Worm (Caenorhabditis elegans) whole organism, late embryonic: Measurements from ENCODE around the gene C32D5.7.
A peak's percentile ranks its signal among the peaks of the same experiment; 100 is the strongest.

Source experiments
- C08G9.2 ChIP-seq: sonication (generic microtip); optimal IDR thresholded peaks from 2 replicates; lab custom pipeline; 2016; ENCODE audit warnings: mild to moderate bottlenecking, missing genetic modification characterization, moderate library complexity, missing compliant biosample characterization
- F13H6.1 ChIP-seq: sonication (generic microtip); optimal IDR thresholded peaks from 2 replicates; lab custom pipeline; 2016; ENCODE audit warnings: missing genetic modification characterization, missing compliant biosample characterization
- K02D7.2 ChIP-seq: sonication (generic microtip); optimal IDR thresholded peaks from 2 replicates; lab custom pipeline; 2017; ENCODE audit warnings: mild to moderate bottlenecking, missing genetic modification characterization, missing compliant biosample characterization
- K09A11.1 ChIP-seq: sonication (generic microtip); optimal IDR thresholded peaks from 2 replicates; lab custom pipeline; 2017; ENCODE audit warnings: antibody characterized with exemption, mild to moderate bottlenecking, missing genetic modification characterization, missing compliant biosample characterization; ENCODE audit not compliant: insufficient read depth
- Y22D7AL.16 ChIP-seq: sonication (generic microtip); optimal IDR thresholded peaks from 2 replicates; lab custom pipeline; 2016; ENCODE audit warnings: missing genetic modification characterization, missing compliant biosample characterization
- ceh-18 ChIP-seq: sonication (generic microtip); optimal IDR thresholded peaks from 2 replicates; lab custom pipeline; 2016; ENCODE audit warnings: missing genetic modification characterization, missing compliant biosample characterization
- ceh-22 ChIP-seq: sonication (generic microtip); optimal IDR thresholded peaks from 2 replicates; lab custom pipeline; 2017; ENCODE audit warnings: missing biosample characterization, missing genetic modification characterization
- ceh-30 ChIP-seq: fragments of 150-350 bp; optimal IDR thresholded peaks from 2 replicates; lab custom pipeline; 2014; ENCODE audit warnings: missing biosample characterization, missing genetic modification characterization
- ceh-31 ChIP-seq: sonication (generic microtip); optimal IDR thresholded peaks from 2 replicates; lab custom pipeline; 2016; ENCODE audit warnings: missing genetic modification characterization, missing compliant biosample characterization
- ceh-34 ChIP-seq: sonication (generic microtip); optimal IDR thresholded peaks from 2 replicates; lab custom pipeline; 2016; ENCODE audit warnings: mild to moderate bottlenecking, missing genetic modification characterization, missing compliant biosample characterization
- ceh-48 ChIP-seq: sonication (generic microtip); optimal IDR thresholded peaks from 2 replicates; lab custom pipeline; 2016; ENCODE audit warnings: missing genetic modification characterization, inconsistent platforms, missing compliant biosample characterization
- ceh-6 ChIP-seq: fragments of 200-800 bp; sonication (Bioruptor generic); optimal IDR thresholded peaks from 2 replicates; lab custom pipeline; 2018; ENCODE audit warnings: mild to moderate bottlenecking, missing genetic modification characterization, missing compliant biosample characterization
- che-1 ChIP-seq: sonication (generic microtip); optimal IDR thresholded peaks from 2 replicates; lab custom pipeline; 2016; ENCODE audit warnings: mild to moderate bottlenecking, missing genetic modification characterization, missing compliant biosample characterization
- dmd-4 ChIP-seq: sonication (generic microtip); optimal IDR thresholded peaks from 2 replicates; lab custom pipeline; 2016; ENCODE audit warnings: borderline replicate concordance, missing genetic modification characterization, missing compliant biosample characterization
- dve-1 ChIP-seq: sonication (generic microtip); optimal IDR thresholded peaks from 2 replicates; lab custom pipeline; 2017; ENCODE audit warnings: antibody characterized with exemption, mild to moderate bottlenecking, missing genetic modification characterization, missing compliant biosample characterization
- elt-4 ChIP-seq: sonication (generic microtip); optimal IDR thresholded peaks from 2 replicates; lab custom pipeline; 2016; ENCODE audit warnings: missing genetic modification characterization, missing compliant biosample characterization
- ets-4 ChIP-seq: sonication (generic microtip); optimal IDR thresholded peaks from 2 replicates; lab custom pipeline; 2016; ENCODE audit warnings: missing genetic modification characterization, missing compliant biosample characterization
- eyg-1 ChIP-seq: sonication (generic microtip); optimal IDR thresholded peaks from 2 replicates; lab custom pipeline; 2016; ENCODE audit warnings: missing genotype, missing genetic modification characterization, missing compliant biosample characterization
- fax-1 ChIP-seq: sonication (generic microtip); optimal IDR thresholded peaks from 2 replicates; lab custom pipeline; 2016; ENCODE audit warnings: missing genotype, missing genetic modification characterization, missing compliant biosample characterization
- fkh-10 ChIP-seq: fragments of 150-350 bp; optimal IDR thresholded peaks from 2 replicates; lab custom pipeline; 2014; ENCODE audit warnings: missing biosample characterization, missing genetic modification reagents, missing genetic modification characterization
- fkh-6 ChIP-seq: sonication (generic microtip); optimal IDR thresholded peaks from 2 replicates; lab custom pipeline; 2016; ENCODE audit warnings: missing genetic modification characterization, missing compliant biosample characterization
- gmeb-2 ChIP-seq: sonication (generic microtip); optimal IDR thresholded peaks from 2 replicates; lab custom pipeline; 2016; ENCODE audit warnings: missing genetic modification characterization, inconsistent platforms, missing compliant biosample characterization
- hlh-15 ChIP-seq: sonication (generic microtip); optimal IDR thresholded peaks from 2 replicates; lab custom pipeline; 2016; ENCODE audit warnings: missing genetic modification characterization, missing compliant biosample characterization
- hlh-30 ChIP-seq: sonication (generic microtip); optimal IDR thresholded peaks from 2 replicates; lab custom pipeline; 2017; ENCODE audit warnings: antibody characterized with exemption, missing genetic modification characterization, missing compliant biosample characterization; ENCODE audit not compliant: insufficient read depth
- hlh-8 ChIP-seq: sonication (generic microtip); optimal IDR thresholded peaks from 2 replicates; lab custom pipeline; 2016; ENCODE audit warnings: missing genotype, missing genetic modification characterization, missing compliant biosample characterization
- lin-11 ChIP-seq: fragments of 200-800 bp; sonication (Bioruptor generic); optimal IDR thresholded peaks from 2 replicates; lab custom pipeline; 2018; ENCODE audit warnings: mild to moderate bottlenecking, missing genetic modification characterization, missing compliant biosample characterization
- nfya-1 ChIP-seq: sonication (generic microtip); optimal IDR thresholded peaks from 2 replicates; lab custom pipeline; 2017; ENCODE audit warnings: missing genetic modification characterization, mild to moderate bottlenecking, missing compliant biosample characterization, antibody characterized with exemption, moderate library complexity
- nhr-11 ChIP-seq: fragments of 150-350 bp; optimal IDR thresholded peaks from 2 replicates; lab custom pipeline; 2014; ENCODE audit warnings: missing biosample characterization, missing genetic modification characterization
- nhr-232 ChIP-seq: sonication (generic microtip); optimal IDR thresholded peaks from 2 replicates; lab custom pipeline; 2016; ENCODE audit warnings: missing genetic modification characterization, missing compliant biosample characterization
- odd-2 ChIP-seq: sonication (generic microtip); optimal IDR thresholded peaks from 2 replicates; lab custom pipeline; 2017; ENCODE audit warnings: antibody characterized with exemption, mild to moderate bottlenecking, missing genetic modification characterization, missing compliant biosample characterization
- pax-1 ChIP-seq: fragments of 150-350 bp; optimal IDR thresholded peaks from 2 replicates; lab custom pipeline; 2014; ENCODE audit warnings: missing biosample characterization, missing genetic modification characterization
- ref-2 ChIP-seq: sonication (generic microtip); optimal IDR thresholded peaks from 2 replicates; lab custom pipeline; 2016; ENCODE audit warnings: missing genetic modification characterization, missing compliant biosample characterization
- rnt-1 ChIP-seq: sonication (generic microtip); optimal IDR thresholded peaks from 2 replicates; lab custom pipeline; 2016; ENCODE audit warnings: missing genetic modification characterization, missing compliant biosample characterization
- sdc-2 ChIP-seq: sonication (generic microtip); optimal IDR thresholded peaks from 2 replicates; lab custom pipeline; 2016; ENCODE audit warnings: missing genotype, missing genetic modification characterization, missing compliant biosample characterization
- sox-2 ChIP-seq: fragments of 200-800 bp; sonication (Bioruptor generic); IDR thresholded peaks from 2 replicates; pipeline ENCODE4 v1.3.6; 2022; ENCODE audit warnings: missing genetic modification reagents, missing genetic modification characterization, missing compliant biosample characterization
- tbx-2 ChIP-seq: sonication (generic microtip); optimal IDR thresholded peaks from 2 replicates; lab custom pipeline; 2016; ENCODE audit warnings: missing genetic modification characterization, missing compliant biosample characterization
- tbx-7 ChIP-seq: sonication (generic microtip); optimal IDR thresholded peaks from 2 replicates; lab custom pipeline; 2016; ENCODE audit warnings: missing genotype, missing genetic modification characterization, missing compliant biosample characterization
- ttx-3 ChIP-seq: sonication (generic microtip); optimal IDR thresholded peaks from 2 replicates; lab custom pipeline; 2016; ENCODE audit warnings: missing genetic modification reagents, missing genetic modification characterization, missing compliant biosample characterization
- unc-3 ChIP-seq, 2 experiments: fragments of 200-800 bp in 1 of 2; sonication (Bioruptor generic) in 1 of 2; sonication (generic microtip) in 1 of 2; conservative IDR thresholded peaks in 1 of 2; optimal IDR thresholded peaks in 1 of 2; 2 replicates each; pipeline versions ENCODE4 v1.3.6 to Lab custom; 2016 to 2022; ENCODE audit warnings: missing compliant biosample characterization in 2 of 2, missing genetic modification characterization in 2 of 2, missing genetic modification reagents in 1 of 2
- unc-42 ChIP-seq: sonication (generic microtip); optimal IDR thresholded peaks from 2 replicates; lab custom pipeline; 2016; ENCODE audit warnings: missing genotype, missing genetic modification characterization, missing compliant biosample characterization
- unc-55 ChIP-seq: sonication (generic microtip); optimal IDR thresholded peaks from 2 replicates; lab custom pipeline; 2017; ENCODE audit warnings: missing biosample characterization, missing genetic modification reagents, missing genetic modification characterization
- unc-86 ChIP-seq: sonication (generic microtip); optimal IDR thresholded peaks from 2 replicates; lab custom pipeline; 2016; ENCODE audit warnings: missing genetic modification characterization, missing compliant biosample characterization
- ztf-16 ChIP-seq: sonication (generic microtip); optimal IDR thresholded peaks from 2 replicates; lab custom pipeline; 2017; ENCODE audit warnings: missing genetic modification characterization, missing compliant biosample characterization

C32D5.7 gene

DNA sequence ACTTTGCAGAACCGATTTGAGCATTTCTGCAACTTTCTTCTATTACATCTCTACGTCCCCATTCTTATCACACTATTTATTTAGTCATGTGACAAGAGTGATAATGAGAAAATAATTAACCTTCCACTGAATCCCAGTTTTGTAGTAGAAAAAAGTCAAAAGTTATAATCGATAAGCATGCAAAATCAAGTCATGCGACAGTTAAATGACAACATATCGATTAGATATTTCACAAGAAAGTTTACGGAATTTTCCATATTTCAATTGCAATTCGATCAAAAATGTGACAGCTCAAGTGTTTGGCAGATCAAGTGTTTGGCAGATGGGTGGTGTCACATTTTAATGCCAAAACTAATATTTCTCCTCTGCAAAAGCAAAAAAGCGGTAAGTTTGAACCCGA lies 34.8 kb upstream of the C32D5.7 start:
- TF ChIP-seq gmeb-2 (tag; lab: Kevin White, UChicago) = no peak
- TF ChIP-seq hlh-8 (tag; lab: Kevin White, UChicago) = no peak
- TF ChIP-seq ceh-18 (tag; lab: Kevin White, UChicago) = no peak
- TF ChIP-seq tbx-7 = no peak
- TF ChIP-seq dve-1 (tag; lab: Kevin White, UChicago) = no peak
- no peak for TF ChIP-seq hlh-30 (tag; lab: Kevin White, UChicago)
- no peak for TF ChIP-seq fkh-10
- TF ChIP-seq nhr-11 (tag; lab: Kevin White, UChicago) = no peak
- no peak for TF ChIP-seq unc-86 (tag; lab: Kevin White, UChicago)
- TF ChIP-seq dmd-4 = no peak
- TF ChIP-seq ceh-48 (tag; lab: Kevin White, UChicago) = no peak
- TF ChIP-seq unc-3 (GFP tag; conservative IDR thresholded peaks at IDR 0.05; lab: Robert Waterston, UW) = no peak
- no peak for TF ChIP-seq unc-3 (tag; optimal IDR thresholded peaks at IDR 0.05; lab: Kevin White, UChicago)
- no peak for TF ChIP-seq ceh-30 (tag; lab: Kevin White, UChicago)

DNA sequence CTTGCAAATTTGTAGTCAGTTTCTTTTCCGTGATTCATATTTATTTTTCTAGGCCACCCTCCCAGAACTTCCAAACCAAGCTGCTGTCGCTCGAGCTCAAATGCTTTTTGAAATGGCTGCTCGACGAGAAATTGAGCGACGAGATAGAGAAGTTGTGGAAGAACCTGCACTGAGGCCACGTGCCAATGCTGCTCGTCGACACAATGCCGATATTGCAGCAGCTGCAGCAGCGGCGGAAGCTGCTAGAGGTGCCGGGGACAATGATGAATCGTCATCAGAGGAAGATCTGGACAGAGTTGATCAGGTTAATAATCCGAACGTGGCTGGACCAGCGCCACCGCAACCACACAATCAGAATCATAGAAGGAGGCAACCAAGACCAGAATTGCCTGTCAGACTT lies 33.5 kb upstream of the C32D5.7 start:
- TF ChIP-seq C08G9.2 (tag; lab: Kevin White, UChicago) = no peak
- no peak for TF ChIP-seq K09A11.1

DNA sequence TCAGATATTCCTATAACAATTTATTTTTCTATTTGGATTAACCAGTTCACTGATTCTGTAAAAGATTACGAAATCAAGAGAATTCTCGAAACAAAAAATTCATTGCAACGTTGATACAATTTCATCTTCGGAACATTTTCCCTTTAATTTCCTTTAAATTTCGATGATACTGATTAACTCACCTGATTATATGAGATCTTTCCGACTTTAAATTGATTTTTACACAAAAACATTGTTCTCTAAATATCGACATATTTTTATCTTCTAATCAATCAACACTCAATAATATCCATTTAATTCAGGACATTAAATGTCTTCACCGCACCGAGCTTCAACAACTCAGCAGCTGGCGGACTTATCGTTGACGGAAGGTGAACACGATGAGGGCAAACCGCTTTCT lies 31.2 kb upstream of the C32D5.7 start, which contains the start of gene lin-23:
TSS of gene lin-23 (plus strand) at position 301 of the 400 bp plus-strand sequence.
- no peak for TF ChIP-seq sdc-2 (tag; lab: Kevin White, UChicago)
- no peak for TF ChIP-seq hlh-15 (tag; lab: Kevin White, UChicago)
- no peak for TF ChIP-seq fax-1 (tag; lab: Kevin White, UChicago)
- no peak for TF ChIP-seq fkh-6
- no peak for TF ChIP-seq unc-55 (GFP tag; lab: Kevin White, UChicago)
- TF ChIP-seq K02D7.2 (tag; lab: Kevin White, UChicago) = no peak
- TF ChIP-seq ceh-34 (tag; lab: Kevin White, UChicago) = no peak
- no peak for TF ChIP-seq ttx-3 (tag; lab: Kevin White, UChicago)
- TF ChIP-seq che-1 (tag; lab: Kevin White, UChicago) = no peak

DNA sequence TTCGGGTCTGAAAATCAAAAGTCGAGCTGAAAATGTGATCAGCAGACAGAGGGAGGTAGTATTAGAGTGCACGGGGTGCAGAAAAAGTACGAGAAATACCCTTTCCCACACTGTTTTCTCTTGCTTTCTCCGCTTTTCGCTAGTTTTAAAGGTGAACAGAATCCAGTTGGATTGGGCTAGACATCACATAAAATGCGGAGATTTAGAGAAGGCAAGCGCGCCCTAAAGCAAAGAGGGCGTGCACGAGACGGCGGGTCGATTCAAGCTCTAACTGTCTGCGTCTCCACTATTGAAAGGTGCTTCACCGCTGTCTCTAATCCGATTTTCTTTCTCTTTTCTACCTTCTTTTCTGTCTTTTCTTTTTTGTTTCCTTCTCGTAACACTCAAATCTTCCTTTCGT lies 30.3 kb upstream of the C32D5.7 start:
- TF ChIP-seq ets-4 (tag; lab: Kevin White, UChicago) = peak; percentile 52
- no peak for TF ChIP-seq unc-86 (tag; lab: Kevin White, UChicago)
- peak; percentile 26 for TF ChIP-seq rnt-1
- TF ChIP-seq hlh-30 (tag; lab: Kevin White, UChicago) = peak; percentile 98
- peak; percentile 40 for TF ChIP-seq ref-2 (tag; lab: Kevin White, UChicago)
- TF ChIP-seq unc-42 (tag; lab: Kevin White, UChicago) = peak; percentile 96
- TF ChIP-seq ceh-18 (tag; lab: Kevin White, UChicago) = peak; percentile 64
- peak; percentile 86 for TF ChIP-seq unc-55 (GFP tag; lab: Kevin White, UChicago)
- peak; percentile 63 for TF ChIP-seq dve-1 (tag; lab: Kevin White, UChicago)
- peak; percentile 75 for TF ChIP-seq nfya-1
- peak; percentile 48 for TF ChIP-seq ceh-48 (tag; lab: Kevin White, UChicago)
- no peak for TF ChIP-seq fkh-10
- no peak for TF ChIP-seq sdc-2 (tag; lab: Kevin White, UChicago)
- TF ChIP-seq tbx-2 (tag; lab: Kevin White, UChicago) = peak; percentile 71
- peak; percentile 0 for TF ChIP-seq eyg-1 (tag; lab: Kevin White, UChicago)
- TF ChIP-seq lin-11 (tag; lab: Kevin White, UChicago) = no peak
- peak; percentile 78 for TF ChIP-seq ceh-31 (tag; lab: Kevin White, UChicago)
- peak; percentile 79 for TF ChIP-seq pax-1 (tag; lab: Kevin White, UChicago)

DNA sequence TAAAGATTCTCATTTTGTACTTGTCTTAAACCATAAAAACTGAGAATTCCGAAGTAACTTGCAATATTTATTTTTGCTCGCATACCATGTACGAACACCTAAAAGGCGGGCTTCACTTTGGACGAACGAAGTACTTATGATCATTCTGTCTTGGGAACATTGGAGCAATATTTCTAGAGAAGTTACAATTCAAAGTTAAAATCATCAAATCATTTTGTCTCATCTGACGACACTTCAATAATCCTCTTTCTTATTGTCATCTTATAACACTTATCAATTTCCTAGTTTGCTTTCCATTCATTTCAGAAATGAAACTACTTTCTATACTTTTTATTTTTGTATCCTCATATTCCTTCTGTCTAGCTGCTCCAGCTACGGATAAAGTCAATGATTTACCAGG lies 26.8 kb upstream of the C32D5.7 start, which contains the start of gene ctsa-4.1:
TSS of gene ctsa-4.1 (plus strand) at position 301 of the 400 bp plus-strand sequence.
- TF ChIP-seq nhr-232 (tag; lab: Kevin White, UChicago) (no peak), fkh-10 (no peak), elt-4 (tag; lab: Kevin White, UChicago) (no peak), ceh-22 (tag; lab: Kevin White, UChicago) (no peak), ceh-31 (tag; lab: Kevin White, UChicago) (no peak), pax-1 (tag; lab: Kevin White, UChicago) (no peak), F13H6.1 (tag; lab: Kevin White, UChicago) (no peak), unc-86 (tag; lab: Kevin White, UChicago) (no peak), tbx-7 (no peak), Y22D7AL.16 (no peak), ttx-3 (tag; lab: Kevin White, UChicago) (no peak), sox-2 (GFP tag; lab: Robert Waterston, UW) (no peak), hlh-30 (tag; lab: Kevin White, UChicago) (no peak), rnt-1 (no peak), sdc-2 (tag; lab: Kevin White, UChicago) (no peak), fax-1 (tag; lab: Kevin White, UChicago) (no peak), ztf-16 (tag; lab: Kevin White, UChicago) (no peak), odd-2 (tag; lab: Kevin White, UChicago) (no peak), ceh-6 (GFP tag; lab: Kevin White, UChicago) (no peak)
- TF ChIP-seq, all 69 proteins: peak for 0
